Fruit fly (Drosophila melanogaster) whole organism, embryonic: ENCODE data around the gene Trf5.

ENCODE experiments used
- CG10267 ChIP-seq: fragments of 200-800 bp; sonication (Bioruptor generic); optimal IDR thresholded peaks from 2 replicates; lab custom pipeline; 2018; ENCODE audit warnings: missing biosample characterization, mild to moderate bottlenecking, missing genetic modification characterization, moderate library complexity
- CG11456 ChIP-seq: fragments of 200-800 bp; sonication (Bioruptor generic); IDR thresholded peaks from 3 replicates; pipeline ENCODE4 v1.3.6; 2022; ENCODE audit warnings: missing biosample characterization, missing genetic modification characterization
- CG11723 ChIP-seq: fragments of 200-800 bp; sonication (Bioruptor generic); optimal IDR thresholded peaks from 2 replicates; lab custom pipeline; 2017; ENCODE audit warnings: missing biosample characterization, mild to moderate bottlenecking, missing genetic modification characterization
- CG12744 ChIP-seq: fragments of 200-800 bp; sonication (Bioruptor generic); optimal IDR thresholded peaks from 2 replicates; lab custom pipeline; 2016; ENCODE audit warnings: missing biosample characterization, missing genetic modification characterization
- CG13424 ChIP-seq: fragments of 200-800 bp; sonication (Bioruptor generic); optimal IDR thresholded peaks from 2 replicates; lab custom pipeline; 2019; ENCODE audit warnings: missing biosample characterization, mild to moderate bottlenecking, missing genetic modification characterization, moderate library complexity
- CG15514 ChIP-seq: fragments of 200-800 bp; sonication (Bioruptor generic); optimal IDR thresholded peaks from 3 replicates; lab custom pipeline; 2017; ENCODE audit warnings: missing biosample characterization, missing genetic modification characterization, mild to moderate bottlenecking, moderate library complexity, missing genetic modification reagents
- CG1603 ChIP-seq: fragments of 200-800 bp; sonication (Bioruptor generic); optimal IDR thresholded peaks from 2 replicates; lab custom pipeline; 2019; ENCODE audit warnings: missing biosample characterization, mild to moderate bottlenecking, missing genetic modification characterization, moderate library complexity
- CG17359 ChIP-seq: fragments of 200-800 bp; sonication (Bioruptor generic); optimal IDR thresholded peaks from 3 replicates; lab custom pipeline; 2018; ENCODE audit warnings: missing biosample characterization, mild to moderate bottlenecking, missing genetic modification characterization, moderate library complexity
- CG2889 ChIP-seq: fragments of 200-800 bp; sonication (Bioruptor generic); IDR thresholded peaks from 3 replicates; pipeline ENCODE4 v1.3.6; 2022; ENCODE audit warnings: missing biosample characterization, missing genetic modification characterization
- CG42726 ChIP-seq: fragments of 200-800 bp; sonication (Bioruptor generic); IDR thresholded peaks from 2 replicates; pipeline ENCODE4 v1.3.6; 2022; ENCODE audit warnings: missing biosample characterization, missing genetic modification characterization; ENCODE audit not compliant: partially characterized antibody
- CG5953 ChIP-seq: fragments of 200-800 bp; sonication (Bioruptor generic); IDR thresholded peaks from 2 replicates; pipeline ENCODE4 v1.3.6; 2022; ENCODE audit warnings: missing biosample characterization, missing genetic modification characterization
- CG7839 ChIP-seq: fragments of 200-800 bp; sonication (Bioruptor generic); optimal IDR thresholded peaks from 3 replicates; lab custom pipeline; 2018; ENCODE audit warnings: missing biosample characterization, mild to moderate bottlenecking, missing genetic modification characterization, moderate library complexity
- CG9797 ChIP-seq: fragments of 200-800 bp; sonication (Bioruptor generic); optimal IDR thresholded peaks from 3 replicates; lab custom pipeline; 2018; ENCODE audit warnings: missing biosample characterization, mild to moderate bottlenecking, missing genetic modification characterization
- CG9876 ChIP-seq: fragments of 200-800 bp; sonication (Bioruptor generic); optimal IDR thresholded peaks from 2 replicates; lab custom pipeline; 2016; ENCODE audit warnings: missing biosample characterization, missing genetic modification characterization
- Deaf1 ChIP-seq: fragments of 200-800 bp; optimal IDR thresholded peaks from 3 replicates; lab custom pipeline; 2019; ENCODE audit warnings: missing biosample characterization, mild to moderate bottlenecking, missing genetic modification characterization, moderate library complexity
- Dfd ChIP-seq, 2 experiments: fragments of >200 bp; optimal IDR thresholded peaks; 2 replicates each; lab custom pipeline; 2017; ENCODE audit warnings: missing biosample characterization in 2 of 2, missing genetic modification characterization in 2 of 2
- Elba2 ChIP-seq: fragments of 200-800 bp; sonication (Bioruptor generic); optimal IDR thresholded peaks from 3 replicates; lab custom pipeline; 2016; ENCODE audit warnings: missing biosample characterization, missing genetic modification characterization
- Hand ChIP-seq: fragments of 200-800 bp; sonication (Bioruptor generic); optimal IDR thresholded peaks from 2 replicates; lab custom pipeline; 2017; ENCODE audit warnings: mild to moderate bottlenecking, missing biosample characterization, missing genetic modification reagents, missing genetic modification characterization
- Hr3 ChIP-seq: fragments of 200-800 bp; sonication (Bioruptor generic); optimal IDR thresholded peaks from 3 replicates; lab custom pipeline; 2016; ENCODE audit warnings: missing biosample characterization, missing genetic modification characterization
- Jarid2 ChIP-seq: fragments of 200-800 bp; sonication (Bioruptor generic); optimal IDR thresholded peaks from 3 replicates; lab custom pipeline; 2017; ENCODE audit warnings: mild to moderate bottlenecking, missing biosample characterization, missing genetic modification reagents, missing genetic modification characterization
- Nf-YB ChIP-seq: fragments of 200-800 bp; sonication (Bioruptor generic); optimal IDR thresholded peaks from 3 replicates; lab custom pipeline; 2019; ENCODE audit warnings: missing biosample characterization, mild to moderate bottlenecking, missing genetic modification characterization, moderate library complexity
- Sin3A ChIP-seq: fragments of >200 bp; optimal IDR thresholded peaks from 2 replicates; lab custom pipeline; 2018
- Stat92E ChIP-seq, 3 experiments: fragments of >200 bp in 2 of 3; fragments of 200-800 bp in 1 of 3; sonication (Bioruptor generic) in 1 of 3; optimal IDR thresholded peaks; 2 replicates each; lab custom pipeline; 2017 to 2019; ENCODE audit warnings: missing biosample characterization in 3 of 3, missing genetic modification characterization in 3 of 3, mild to moderate bottlenecking in 1 of 3, moderate library complexity in 1 of 3
- abd-A ChIP-seq: fragments of 200-800 bp; sonication (Bioruptor generic); optimal IDR thresholded peaks from 3 replicates; lab custom pipeline; 2019; ENCODE audit warnings: missing biosample characterization, mild to moderate bottlenecking, missing genetic modification characterization, moderate library complexity
- bowl ChIP-seq: fragments of 200-800 bp; sonication (Bioruptor generic); IDR thresholded peaks from 2 replicates; pipeline ENCODE4 v1.3.6; 2022; ENCODE audit warnings: missing biosample characterization, missing genetic modification characterization
- dmrt11E ChIP-seq: fragments of 200-800 bp; sonication (Bioruptor generic); optimal IDR thresholded peaks from 3 replicates; lab custom pipeline; 2018; ENCODE audit warnings: missing biosample characterization, mild to moderate bottlenecking, missing genetic modification characterization, moderate library complexity
- dysf ChIP-seq: fragments of 200-800 bp; sonication (Bioruptor generic); IDR thresholded peaks from 3 replicates; pipeline ENCODE4 v1.3.6; 2022; ENCODE audit warnings: missing biosample characterization, missing genetic modification characterization
- ems ChIP-seq: fragments of 200-800 bp; sonication (Bioruptor generic); optimal IDR thresholded peaks from 3 replicates; lab custom pipeline; 2016; ENCODE audit warnings: missing biosample characterization, missing genetic modification characterization
- ftz-f1 ChIP-seq: fragments of 200-800 bp; sonication (Bioruptor generic); optimal IDR thresholded peaks from 2 replicates; lab custom pipeline; 2016; ENCODE audit warnings: missing biosample characterization, missing genetic modification characterization
- insv ChIP-seq, 2 experiments: fragments of 200-800 bp; sonication (Bioruptor generic); optimal IDR thresholded peaks; 3 replicates each; lab custom pipeline; 2016 to 2018; ENCODE audit warnings: missing biosample characterization in 2 of 2, missing genetic modification characterization in 2 of 2
- knrl ChIP-seq: fragments of 200-800 bp; sonication (Bioruptor generic); IDR thresholded peaks from 3 replicates; pipeline ENCODE4 v1.3.6; 2022; ENCODE audit warnings: missing biosample characterization, missing genetic modification characterization; ENCODE audit not compliant: partially characterized antibody
- lov ChIP-seq, 2 experiments: fragments of 200-800 bp in 1 of 2; fragments of >200 bp in 1 of 2; sonication (Bioruptor generic) in 1 of 2; IDR thresholded peaks in 1 of 2; optimal IDR thresholded peaks in 1 of 2; 2 replicates in 1 of 2; 3 replicates in 1 of 2; pipeline versions ENCODE4 v1.3.6 to Lab custom; 2017 to 2022; ENCODE audit warnings: missing biosample characterization in 1 of 2, missing genetic modification characterization in 1 of 2
- nmo ChIP-seq: fragments of 200-800 bp; sonication (Bioruptor generic); optimal IDR thresholded peaks from 2 replicates; lab custom pipeline; 2018; ENCODE audit warnings: missing biosample characterization, mild to moderate bottlenecking, missing genetic modification characterization, moderate library complexity
- pnt ChIP-seq: fragments of 200-800 bp; sonication (Bioruptor generic); optimal IDR thresholded peaks from 3 replicates; lab custom pipeline; 2016; ENCODE audit warnings: missing biosample characterization, missing genetic modification characterization
- row ChIP-seq: fragments of 200-800 bp; sonication (Bioruptor generic); IDR thresholded peaks from 3 replicates; pipeline ENCODE4 v1.3.6; 2022; ENCODE audit warnings: missing biosample characterization, missing genetic modification characterization
- salm ChIP-seq: fragments of 200-800 bp; sonication (Bioruptor generic); optimal IDR thresholded peaks from 2 replicates; lab custom pipeline; 2018; ENCODE audit warnings: missing biosample characterization, mild to moderate bottlenecking, missing genetic modification characterization
- sim ChIP-seq: fragments of 200-800 bp; sonication (Bioruptor generic); IDR thresholded peaks from 2 replicates; pipeline ENCODE4 v1.3.6; 2022; ENCODE audit warnings: missing biosample characterization, missing genetic modification characterization

Trf5 gene

dm6 chr2L:2652746-2653145 is 43.5 kb downstream of the Trf5 start, which contains the start of gene Prosbeta4R1:
Gene Prosbeta4R1 (plus strand): TSS chr2L:2653046.
- TF ChIP-seq sim (GFP tag; lab: Robert Waterston, UW), result no peak
- TF ChIP-seq Elba2 (GFP tag; lab: Kevin White, UChicago), result no peak
- TF ChIP-seq Sin3A (lab: Kevin White, UChicago), result no peak
- no peak for TF ChIP-seq Jarid2 (GFP tag; lab: Kevin White, UChicago)
- no peak for TF ChIP-seq dmrt11E (tag; lab: Kevin White, UChicago)
- TF ChIP-seq knrl (GFP tag; lab: Robert Waterston, UW), result no peak
- no peak for TF ChIP-seq CG42726 (GFP tag; lab: Robert Waterston, UW)
- TF ChIP-seq salm, result no peak
- TF ChIP-seq CG10267 (tag; lab: Kevin White, UChicago), result no peak
- no peak for TF ChIP-seq CG2889 (GFP tag; lab: Robert Waterston, UW)

dm6 chr2L:2652314-2652713 is 43.9 kb downstream of the Trf5 start, which contains the start of gene CG33125:
Gene CG33125 (minus strand): TSS chr2L:2652414.
- TF ChIP-seq ftz-f1 (no peak), CG11723 (GFP tag; lab: Kevin White, UChicago) (no peak), CG11456 (GFP tag; lab: Robert Waterston, UW) (no peak), row (GFP tag; lab: Robert Waterston, UW) (no peak), dysf (no peak), nmo (GFP tag; lab: Kevin White, UChicago) (no peak), CG17359 (no peak), abd-A (tag; lab: Kevin White, UChicago) (no peak), Nf-YB (GFP tag; lab: Kevin White, UChicago) (no peak), Stat92E (GFP tag; optimal IDR thresholded peaks at IDR 0.05; lab: Kevin White, UChicago) (no peak), Hand (GFP tag; lab: Kevin White, UChicago) (no peak), CG15514 (GFP tag; lab: Kevin White, UChicago) (no peak), CG9876 (GFP tag; lab: Kevin White, UChicago) (no peak), bowl (GFP tag; lab: Robert Waterston, UW) (no peak)

- TF ChIP-seq pnt (GFP tag; lab: Kevin White, UChicago), result no peak
- TF ChIP-seq CG13424 (tag; lab: Kevin White, UChicago), result no peak
- TF ChIP-seq CG12744 (GFP tag; lab: Kevin White, UChicago), result no peak
- TF ChIP-seq Dfd (GFP tag; optimal IDR thresholded peaks at IDR 0.05; lab: Kevin White, UChicago), result no peak
- TF ChIP-seq ems (GFP tag; lab: Kevin White, UChicago), result no peak
- no peak for TF ChIP-seq sim (GFP tag; lab: Robert Waterston, UW)
- no peak for TF ChIP-seq CG5953 (GFP tag; lab: Robert Waterston, UW)
- TF ChIP-seq CG9797 (GFP tag; lab: Kevin White, UChicago), result no peak
- no peak for TF ChIP-seq CG1603 (tag; lab: Kevin White, UChicago)
- no peak for TF ChIP-seq insv (GFP tag; optimal IDR thresholded peaks at IDR 0.05; lab: Kevin White, UChicago)
- TF ChIP-seq CG7839 (tag; lab: Kevin White, UChicago), result no peak
- TF ChIP-seq lov (optimal IDR thresholded peaks at IDR 0.05; lab: Kevin White, UChicago), result no peak
- TF ChIP-seq lov (GFP tag; IDR thresholded peaks at IDR 0.05; lab: Robert Waterston, UW), result no peak
- TF ChIP-seq Hr3 (GFP tag; lab: Kevin White, UChicago), result no peak
- no peak for TF ChIP-seq Deaf1
- no peak for TF ChIP-seq ftz-f1
Observed at dm6 chr2L:2647620-2648019, 48.6 kb downstream of the Trf5 start, which contains the start of the genes CG9962 and CG43851. Gene CG9962 (minus strand): TSS chr2L:2647720. Gene CG43851 (plus strand): TSS chr2L:2647886.
